Fruit fly (Drosophila melanogaster) whole organism, embryonic: Measurements from ENCODE around the gene MED28.

ENCODE experiments used
- Adf1 ChIP-seq: fragments of 200-800 bp; sonication (Bioruptor generic); IDR thresholded peaks from 2 replicates; pipeline ENCODE4 v1.3.6; 2022; ENCODE audit warnings: missing biosample characterization, missing genetic modification characterization
- CG10431 ChIP-seq: fragments of 200-800 bp; sonication (Bioruptor generic); optimal IDR thresholded peaks from 3 replicates; lab custom pipeline; 2018; ENCODE audit warnings: missing biosample characterization, mild to moderate bottlenecking, missing genetic modification characterization
- CG10543 ChIP-seq: fragments of 200-800 bp; sonication (Bioruptor generic); optimal IDR thresholded peaks from 3 replicates; lab custom pipeline; 2017; ENCODE audit warnings: missing biosample characterization, mild to moderate bottlenecking, missing genetic modification characterization, moderate library complexity
- CG11456 ChIP-seq: fragments of 200-800 bp; sonication (Bioruptor generic); IDR thresholded peaks from 3 replicates; pipeline ENCODE4 v1.3.6; 2022; ENCODE audit warnings: missing biosample characterization, missing genetic modification characterization
- CG13775 ChIP-seq: fragments of 200-800 bp; sonication (Bioruptor generic); optimal IDR thresholded peaks from 3 replicates; lab custom pipeline; 2017; ENCODE audit warnings: missing biosample characterization, mild to moderate bottlenecking, missing genetic modification characterization
- CG15011 ChIP-seq: fragments of 200-800 bp; sonication (Bioruptor generic); optimal IDR thresholded peaks from 3 replicates; lab custom pipeline; 2018; ENCODE audit warnings: missing biosample characterization, mild to moderate bottlenecking, missing genetic modification characterization
- CG15479 ChIP-seq: fragments of 200-800 bp; sonication (Bioruptor generic); optimal IDR thresholded peaks from 3 replicates; lab custom pipeline; 2019; ENCODE audit warnings: missing biosample characterization, mild to moderate bottlenecking, missing genetic modification characterization, moderate library complexity
- CG1832 ChIP-seq: fragments of 200-800 bp; sonication (Bioruptor generic); optimal IDR thresholded peaks from 2 replicates; lab custom pipeline; 2017; ENCODE audit warnings: missing biosample characterization, mild to moderate bottlenecking, missing genetic modification characterization, inconsistent platforms
- CG18476 ChIP-seq: fragments of 200-800 bp; sonication (Bioruptor generic); optimal IDR thresholded peaks from 2 replicates; lab custom pipeline; 2016; ENCODE audit warnings: missing biosample characterization, mild to moderate bottlenecking, missing genetic modification characterization
- CG18619 ChIP-seq: fragments of 200-800 bp; sonication (Bioruptor generic); optimal IDR thresholded peaks from 3 replicates; lab custom pipeline; 2017; ENCODE audit warnings: missing biosample characterization, mild to moderate bottlenecking, missing genetic modification characterization
- CG2116 ChIP-seq: fragments of 200-800 bp; sonication (Bioruptor generic); optimal IDR thresholded peaks from 3 replicates; lab custom pipeline; 2018; ENCODE audit warnings: missing biosample characterization, mild to moderate bottlenecking, missing genetic modification characterization
- CG2678 ChIP-seq: fragments of 200-800 bp; sonication (Bioruptor generic); optimal IDR thresholded peaks from 3 replicates; lab custom pipeline; 2019; ENCODE audit warnings: missing biosample characterization, mild to moderate bottlenecking, missing genetic modification characterization, moderate library complexity
- CG34376 ChIP-seq: fragments of 200-800 bp; sonication (Bioruptor generic); optimal IDR thresholded peaks from 2 replicates; lab custom pipeline; 2018; ENCODE audit warnings: missing biosample characterization, mild to moderate bottlenecking, missing genetic modification characterization
- CG3995 ChIP-seq: fragments of 200-800 bp; sonication (Bioruptor generic); optimal IDR thresholded peaks from 3 replicates; lab custom pipeline; 2016; ENCODE audit warnings: missing biosample characterization, missing genetic modification characterization
- CG4854 ChIP-seq: fragments of 200-800 bp; sonication (Bioruptor generic); optimal IDR thresholded peaks from 2 replicates; lab custom pipeline; 2016; ENCODE audit warnings: missing biosample characterization, missing genetic modification characterization, inconsistent platforms
- CG7963 ChIP-seq: fragments of 200-800 bp; sonication (Bioruptor generic); IDR thresholded peaks from 3 replicates; pipeline ENCODE4 v1.3.6; 2022; ENCODE audit warnings: missing biosample characterization, missing genetic modification characterization; ENCODE audit not compliant: partially characterized antibody
- CG8388 ChIP-seq: fragments of 200-800 bp; sonication (Bioruptor generic); optimal IDR thresholded peaks from 2 replicates; lab custom pipeline; 2019; ENCODE audit warnings: missing biosample characterization, mild to moderate bottlenecking, missing genetic modification characterization, moderate library complexity
- CG8478 ChIP-seq: fragments of >200 bp; optimal IDR thresholded peaks from 2 replicates; lab custom pipeline; 2018
- CG8765 ChIP-seq: fragments of 200-800 bp; sonication (Bioruptor generic); IDR thresholded peaks from 2 replicates; pipeline ENCODE4 v1.3.6; 2022; ENCODE audit warnings: missing biosample characterization, missing genetic modification characterization
- CG9876 ChIP-seq: fragments of 200-800 bp; sonication (Bioruptor generic); optimal IDR thresholded peaks from 2 replicates; lab custom pipeline; 2016; ENCODE audit warnings: missing biosample characterization, missing genetic modification characterization
- Dll ChIP-seq: fragments of 200-800 bp; sonication (Bioruptor generic); IDR thresholded peaks from 4 replicates; pipeline ENCODE4 v1.3.6; 2022; ENCODE audit warnings: missing biosample characterization, missing genetic modification characterization; ENCODE audit not compliant: partially characterized antibody
- Drgx ChIP-seq: fragments of 200-800 bp; sonication (Bioruptor generic); IDR thresholded peaks from 2 replicates; pipeline ENCODE4 v1.3.6; 2022; ENCODE audit warnings: missing biosample characterization, missing genetic modification characterization
- Hr51 ChIP-seq, 2 experiments: fragments of 200-800 bp; sonication (Bioruptor generic); optimal IDR thresholded peaks; 2 replicates in 1 of 2; 3 replicates in 1 of 2; lab custom pipeline; 2016 to 2018; ENCODE audit warnings: missing biosample characterization in 2 of 2, missing genetic modification characterization in 2 of 2, mild to moderate bottlenecking in 1 of 2, moderate library complexity in 1 of 2
- MESR4 ChIP-seq: fragments of 200-800 bp; sonication (Bioruptor generic); optimal IDR thresholded peaks from 2 replicates; lab custom pipeline; 2018; ENCODE audit warnings: missing biosample characterization, mild to moderate bottlenecking, missing genetic modification characterization, moderate library complexity
- Mes4 ChIP-seq: fragments of 200-800 bp; sonication (Bioruptor generic); optimal IDR thresholded peaks from 2 replicates; lab custom pipeline; 2016; ENCODE audit warnings: missing biosample characterization, missing genetic modification characterization
- NC2α ChIP-seq: fragments of 200-800 bp; sonication (Bioruptor generic); optimal IDR thresholded peaks from 2 replicates; lab custom pipeline; 2016; ENCODE audit warnings: missing biosample characterization, missing genetic modification characterization
- Neu2 ChIP-seq: fragments of 200-800 bp; sonication (Bioruptor generic); optimal IDR thresholded peaks from 3 replicates; lab custom pipeline; 2016; ENCODE audit warnings: missing biosample characterization, missing genetic modification characterization, borderline replicate concordance
- Nf-YA ChIP-seq: fragments of 200-800 bp; sonication (Bioruptor generic); IDR thresholded peaks from 2 replicates; pipeline ENCODE4 v1.3.6; 2022; ENCODE audit warnings: missing biosample characterization, missing genetic modification characterization
- Ravus ChIP-seq: fragments of 200-800 bp; sonication (Bioruptor generic); IDR thresholded peaks from 2 replicates; pipeline ENCODE4 v1.3.6; 2022; ENCODE audit warnings: missing biosample characterization, missing genetic modification characterization
- Sin3A ChIP-seq: fragments of >200 bp; optimal IDR thresholded peaks from 2 replicates; lab custom pipeline; 2018
- Six4 ChIP-seq: fragments of 200-800 bp; sonication (Bioruptor generic); optimal IDR thresholded peaks from 2 replicates; lab custom pipeline; 2016; ENCODE audit warnings: missing biosample characterization, missing genetic modification characterization
- Ssrp ChIP-seq: fragments of 200-800 bp; sonication (Bioruptor generic); optimal IDR thresholded peaks from 2 replicates; lab custom pipeline; 2018; ENCODE audit warnings: missing biosample characterization, mild to moderate bottlenecking, missing genetic modification characterization, moderate library complexity
- Vsx1 ChIP-seq: fragments of 200-800 bp; sonication (Bioruptor generic); optimal IDR thresholded peaks from 2 replicates; lab custom pipeline; 2017; ENCODE audit warnings: missing biosample characterization, mild to moderate bottlenecking, missing genetic modification characterization, missing genetic modification reagents
- amos ChIP-seq: fragments of 200-800 bp; sonication (Bioruptor generic); IDR thresholded peaks from 2 replicates; pipeline ENCODE4 v1.3.6; 2022; ENCODE audit warnings: missing biosample characterization, missing genetic modification characterization; ENCODE audit not compliant: partially characterized antibody
- cas ChIP-seq: fragments of 200-800 bp; sonication (Bioruptor generic); IDR thresholded peaks from 2 replicates; pipeline ENCODE4 v1.3.6; 2022; ENCODE audit warnings: missing biosample characterization, missing genetic modification characterization
- dan ChIP-seq: fragments of 200-800 bp; sonication (Bioruptor generic); IDR thresholded peaks from 2 replicates; pipeline ENCODE4 v1.3.6; 2022; ENCODE audit warnings: missing biosample characterization, missing genetic modification characterization
- dimm ChIP-seq: fragments of 200-800 bp; sonication (Bioruptor generic); IDR thresholded peaks from 2 replicates; pipeline ENCODE4 v1.3.6; 2022; ENCODE audit warnings: missing biosample characterization, missing genetic modification characterization
- fd102C ChIP-seq: fragments of 200-800 bp; sonication (Bioruptor generic); optimal IDR thresholded peaks from 2 replicates; lab custom pipeline; 2018; ENCODE audit warnings: missing biosample characterization, mild to moderate bottlenecking, missing genetic modification characterization, moderate library complexity
- fd3F ChIP-seq: fragments of 200-800 bp; sonication (Bioruptor generic); optimal IDR thresholded peaks from 2 replicates; lab custom pipeline; 2018; ENCODE audit warnings: missing biosample characterization, mild to moderate bottlenecking, missing genetic modification characterization, moderate library complexity
- fd96Cb ChIP-seq: fragments of 200-800 bp; sonication (Bioruptor generic); optimal IDR thresholded peaks from 2 replicates; lab custom pipeline; 2018; ENCODE audit warnings: missing biosample characterization, mild to moderate bottlenecking, missing genetic modification characterization, moderate library complexity
- gce ChIP-seq: fragments of 200-800 bp; sonication (Bioruptor generic); IDR thresholded peaks from 3 replicates; pipeline ENCODE4 v1.3.6; 2022; ENCODE audit warnings: missing biosample characterization, missing genetic modification characterization
- jigr1 ChIP-seq: fragments of 200-800 bp; sonication (Bioruptor generic); IDR thresholded peaks from 3 replicates; pipeline ENCODE4 v1.3.6; 2022; ENCODE audit warnings: missing biosample characterization, missing genetic modification characterization
- lmd ChIP-seq: fragments of 200-800 bp; sonication (Bioruptor generic); IDR thresholded peaks from 2 replicates; pipeline ENCODE4 v1.3.6; 2022; ENCODE audit warnings: missing biosample characterization, missing genetic modification characterization
- ranshi ChIP-seq: fragments of 200-800 bp; sonication (Bioruptor generic); IDR thresholded peaks from 2 replicates; pipeline ENCODE4 v1.3.6; 2022; ENCODE audit warnings: missing biosample characterization, missing genetic modification characterization
- rib ChIP-seq: fragments of 200-800 bp; sonication (Bioruptor generic); IDR thresholded peaks from 2 replicates; pipeline ENCODE4 v1.3.6; 2022; ENCODE audit warnings: missing biosample characterization, missing genetic modification characterization
- sd ChIP-seq: fragments of 200-800 bp; sonication (Bioruptor generic); optimal IDR thresholded peaks from 3 replicates; lab custom pipeline; 2018; ENCODE audit warnings: missing biosample characterization, mild to moderate bottlenecking, missing genetic modification characterization, moderate library complexity
- tin ChIP-seq: fragments of 200-800 bp; sonication (Bioruptor generic); optimal IDR thresholded peaks from 3 replicates; lab custom pipeline; 2016; ENCODE audit warnings: missing biosample characterization, missing genetic modification characterization
- tll ChIP-seq, 2 experiments: fragments of 200-800 bp in 1 of 2; fragments of >200 bp in 1 of 2; sonication (Bioruptor generic) in 1 of 2; optimal IDR thresholded peaks; 2 replicates each; lab custom pipeline; 2017 to 2019; ENCODE audit warnings: missing biosample characterization in 2 of 2, missing genetic modification characterization in 2 of 2, mild to moderate bottlenecking in 1 of 2, moderate library complexity in 1 of 2
- tna ChIP-seq: fragments of 200-800 bp; sonication (Bioruptor generic); IDR thresholded peaks from 2 replicates; pipeline ENCODE4 v1.3.6; 2022; ENCODE audit warnings: missing biosample characterization, missing genetic modification characterization; ENCODE audit not compliant: partially characterized antibody
- trem ChIP-seq: fragments of 200-800 bp; optimal IDR thresholded peaks from 3 replicates; lab custom pipeline; 2019; ENCODE audit warnings: missing biosample characterization, mild to moderate bottlenecking, missing genetic modification characterization, moderate library complexity
- zfh2 ChIP-seq: fragments of 200-800 bp; sonication (Bioruptor generic); optimal IDR thresholded peaks from 2 replicates; lab custom pipeline; 2016; ENCODE audit warnings: missing biosample characterization, missing genetic modification characterization

The MED28 gene

dm6 chr3R:25519465-25520071, 42.8 kb downstream of the MED28 start (continued):
- TF ChIP-seq Adf1 (GFP tag; lab: Robert Waterston, UW) (no peak), CG18619 (GFP tag; lab: Kevin White, UChicago) (peak; percentile 28), Sin3A (lab: Kevin White, UChicago) (no peak), Hr51 (GFP tag; optimal IDR thresholded peaks at IDR 0.05; lab: Kevin White, UChicago) (peak in 1 of 2 experiments; percentile 51), tin (GFP tag; lab: Kevin White, UChicago) (no peak), CG8388 (GFP tag; lab: Kevin White, UChicago) (peak; percentile 25), fd3F (GFP tag; lab: Kevin White, UChicago) (no peak), Mes4 (GFP tag; lab: Kevin White, UChicago) (no peak), CG34376 (GFP tag; lab: Kevin White, UChicago) (no peak), Vsx1 (no peak), Dll (GFP tag; lab: Robert Waterston, UW) (no peak), jigr1 (GFP tag; lab: Robert Waterston, UW) (no peak), zfh2 (GFP tag; lab: Kevin White, UChicago) (no peak), CG15479 (GFP tag; lab: Kevin White, UChicago) (no peak), ranshi (GFP tag; lab: Robert Waterston, UW) (no peak), CG8478 (lab: Kevin White, UChicago) (no peak), MESR4 (GFP tag; lab: Kevin White, UChicago) (no peak), CG2116 (GFP tag; lab: Kevin White, UChicago) (no peak), Ssrp (tag; lab: Kevin White, UChicago) (peak; percentile 39), tll (GFP tag; optimal IDR thresholded peaks at IDR 0.05; lab: Kevin White, UChicago) (no peak), lmd (GFP tag; lab: Robert Waterston, UW) (0 out of 2 replicates have a peak, but pooled peaks have one; percentile 8), Nf-YA (GFP tag; lab: Robert Waterston, UW) (no peak), CG3995 (no peak), Six4 (peak; percentile 11), rib (GFP tag; lab: Robert Waterston, UW) (no peak), cas (GFP tag; lab: Robert Waterston, UW) (no peak), CG13775 (GFP tag; lab: Kevin White, UChicago) (peak; percentile 5), CG11456 (GFP tag; lab: Robert Waterston, UW) (no peak), sd (tag; lab: Kevin White, UChicago) (peak; percentile 4), Ravus (GFP tag; lab: Robert Waterston, UW) (no peak), CG1832 (GFP tag; lab: Kevin White, UChicago) (no peak), Drgx (GFP tag; lab: Robert Waterston, UW) (no peak), fd102C (GFP tag; lab: Kevin White, UChicago) (no peak), Neu2 (no peak), trem (peak; percentile 7), CG18476 (GFP tag; lab: Kevin White, UChicago) (peak; percentile 31), CG10431 (GFP tag; lab: Kevin White, UChicago) (no peak), NC2α (GFP tag; lab: Kevin White, UChicago) (no peak), CG4854 (GFP tag; lab: Kevin White, UChicago) (no peak), amos (GFP tag; lab: Robert Waterston, UW) (no peak), CG8765 (GFP tag; lab: Robert Waterston, UW) (no peak), CG10543 (GFP tag; lab: Kevin White, UChicago) (no peak), CG7963 (GFP tag; lab: Robert Waterston, UW) (no peak), gce (GFP tag; lab: Robert Waterston, UW) (no peak), CG15011 (GFP tag; lab: Kevin White, UChicago) (no peak), fd96Cb (tag; lab: Kevin White, UChicago) (peak; percentile 23), tna (GFP tag; lab: Robert Waterston, UW) (no peak), CG9876 (GFP tag; lab: Kevin White, UChicago) (no peak), dan (GFP tag; lab: Robert Waterston, UW) (no peak), CG2678 (tag; lab: Kevin White, UChicago) (peak; percentile 57), dimm (GFP tag; lab: Robert Waterston, UW) (no peak)
